Worm (Caenorhabditis elegans): ENCODE data around the gene srj-29.

- TF ChIP-seq him-1 (tag; optimal IDR thresholded peaks at IDR 0.05) (no peak), W03F9.2 (tag; optimal IDR thresholded peaks at IDR 0.05) (no peak)
These were observed 5.2 kb downstream of the srj-29 start for ce11 chrV:16080678-16081077.
